Fruit fly (Drosophila melanogaster): ENCODE results near the gene CG32686.

CG32686 gene

dm6 chrX:10329659-10330289, 45.3 kb downstream of the CG32686 start, which contains the start of gene Gip:
TSS of gene Gip (minus strand) at chrX:10329872.
- TF ChIP-seq CG14655 (GFP tag; optimal IDR thresholded peaks at IDR 0.05) (no peak), CG17806 (tag; optimal IDR thresholded peaks at IDR 0.05) (no peak), Ets98B (GFP tag; IDR thresholded peaks at IDR 0.05) (peak; percentile 61; the same call in 1 of the 2 replicates), CG9948 (tag; optimal IDR thresholded peaks at IDR 0.05) (no peak), fd96Ca (GFP tag; IDR thresholded peaks at IDR 0.05) (peak; percentile 31; the same call in 1 of the 3 replicates), gl (tag; optimal IDR thresholded peaks at IDR 0.05) (no peak), CG15710 (tag; optimal IDR thresholded peaks at IDR 0.05) (no peak), CG8159 (tag; optimal IDR thresholded peaks at IDR 0.05) (no peak), CG34367 (tag; optimal IDR thresholded peaks at IDR 0.05) (no peak), CG32121 (GFP tag; IDR thresholded peaks at IDR 0.05) (peak; percentile 59), CG12605 (GFP tag; IDR thresholded peaks at IDR 0.05) (0 out of 2 replicates have a peak, but pooled peaks have one; percentile 33), CG13204 (GFP tag; optimal IDR thresholded peaks at IDR 0.05) (no peak), EcR (GFP tag; optimal IDR thresholded peaks at IDR 0.05) (peak; percentile 36), Pif1A (GFP tag; optimal IDR thresholded peaks at IDR 0.05) (peak; percentile 24), Snoo (tag; optimal IDR thresholded peaks at IDR 0.05) (peak; percentile 33), CG8301 (tag; optimal IDR thresholded peaks at IDR 0.05) (no peak), CG4496 (GFP tag; IDR thresholded peaks at IDR 0.05) (peak; percentile 69), D1 (tag; optimal IDR thresholded peaks at IDR 0.05) (no peak), Pif1B (GFP tag; optimal IDR thresholded peaks at IDR 0.05) (peak; percentile 50), CG10348 (GFP tag; IDR thresholded peaks at IDR 0.05) (no peak), rn (GFP tag; IDR thresholded peaks at IDR 0.05) (no peak)

DNA sequence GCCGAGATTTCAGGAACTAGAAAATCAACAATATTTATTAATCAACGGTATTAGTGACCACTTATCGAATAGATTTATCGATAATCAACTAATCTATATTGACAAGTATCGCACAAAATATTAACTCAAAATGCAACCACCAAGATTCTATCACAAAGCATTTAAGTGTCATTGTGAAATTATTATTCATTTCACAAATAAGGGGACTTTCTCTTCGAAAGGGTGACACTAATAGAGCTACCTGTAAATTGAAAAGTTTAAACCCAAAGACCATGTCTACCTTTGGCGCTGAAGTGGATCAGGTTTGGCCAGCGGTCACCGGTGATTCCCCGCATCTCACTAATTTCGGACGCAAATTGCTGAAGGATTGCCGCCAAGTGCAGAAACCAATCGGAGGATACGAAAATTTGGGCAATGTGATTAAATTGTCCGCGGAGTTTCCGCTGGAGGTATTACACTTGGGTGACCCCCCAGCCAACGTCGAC, 48.7 kb downstream of the CG32686 start, which contains the start of gene CG2909:
Gene CG2909, plus strand, starts transcription at position 119 of the 485 bp plus-strand sequence.
- TF ChIP-seq CG14655 (GFP tag; optimal IDR thresholded peaks at IDR 0.05) (no peak), EcR (GFP tag; optimal IDR thresholded peaks at IDR 0.05) (no peak), fd96Ca (GFP tag; IDR thresholded peaks at IDR 0.05) (no peak), D1 (tag; optimal IDR thresholded peaks at IDR 0.05) (no peak), gl (tag; optimal IDR thresholded peaks at IDR 0.05) (no peak), CG9948 (tag; optimal IDR thresholded peaks at IDR 0.05) (no peak), Snoo (tag; optimal IDR thresholded peaks at IDR 0.05) (no peak), CG32121 (GFP tag; IDR thresholded peaks at IDR 0.05) (no peak), Pif1A (GFP tag; optimal IDR thresholded peaks at IDR 0.05) (no peak), CG13204 (GFP tag; optimal IDR thresholded peaks at IDR 0.05) (no peak), Pif1B (GFP tag; optimal IDR thresholded peaks at IDR 0.05) (no peak), CG8159 (tag; optimal IDR thresholded peaks at IDR 0.05) (no peak), CG34367 (tag; optimal IDR thresholded peaks at IDR 0.05) (no peak), CG17806 (tag; optimal IDR thresholded peaks at IDR 0.05) (no peak), CG8301 (tag; optimal IDR thresholded peaks at IDR 0.05) (no peak), CG10348 (GFP tag; IDR thresholded peaks at IDR 0.05) (no peak)

DNA sequence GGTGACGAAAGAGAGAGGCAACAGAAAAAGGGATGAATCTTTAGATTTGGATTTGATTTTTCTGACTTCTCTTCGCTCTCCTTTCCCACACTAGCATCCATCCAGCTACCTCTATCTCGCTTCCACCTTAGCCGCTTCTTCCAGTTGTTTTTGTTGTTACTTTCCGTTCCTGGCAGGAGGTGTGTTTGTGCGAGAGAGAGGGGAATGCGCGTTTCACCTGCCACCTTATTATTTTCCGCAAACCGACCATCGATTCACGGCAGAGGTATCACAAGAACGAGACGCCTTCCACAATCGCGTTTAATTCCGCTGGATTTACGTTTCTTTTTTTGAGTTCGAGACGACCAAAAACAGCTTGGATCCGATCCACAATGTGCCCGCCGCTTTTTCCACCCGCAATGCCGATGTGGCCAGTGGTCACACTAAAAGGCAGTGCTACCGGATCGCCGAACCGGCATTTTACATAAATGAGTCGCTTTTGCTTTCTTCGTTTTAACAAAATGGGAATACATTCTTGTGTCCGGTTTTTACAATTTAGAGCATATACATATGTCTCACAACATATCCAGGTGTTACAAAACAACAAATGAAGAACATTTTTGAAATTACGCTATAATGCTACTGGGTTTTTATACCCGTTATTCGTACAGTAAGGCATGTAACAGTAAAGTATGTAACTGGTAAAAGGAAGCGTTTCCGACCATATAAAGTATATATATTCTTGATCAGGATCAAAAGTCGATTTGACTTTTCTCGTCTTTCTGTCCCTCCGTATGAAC, 49.4 kb downstream of the CG32686 start, which contains the start of gene alpha-Man-Ia:
Gene alpha-Man-Ia, minus strand, starts transcription at position 392 of the 779 bp plus-strand sequence.
- TF ChIP-seq CG10348 (GFP tag; IDR thresholded peaks at IDR 0.05) (no peak), CG4496 (GFP tag; IDR thresholded peaks at IDR 0.05) (0 out of 3 replicates have a peak, but pooled peaks have one; percentile 25)

DNA sequence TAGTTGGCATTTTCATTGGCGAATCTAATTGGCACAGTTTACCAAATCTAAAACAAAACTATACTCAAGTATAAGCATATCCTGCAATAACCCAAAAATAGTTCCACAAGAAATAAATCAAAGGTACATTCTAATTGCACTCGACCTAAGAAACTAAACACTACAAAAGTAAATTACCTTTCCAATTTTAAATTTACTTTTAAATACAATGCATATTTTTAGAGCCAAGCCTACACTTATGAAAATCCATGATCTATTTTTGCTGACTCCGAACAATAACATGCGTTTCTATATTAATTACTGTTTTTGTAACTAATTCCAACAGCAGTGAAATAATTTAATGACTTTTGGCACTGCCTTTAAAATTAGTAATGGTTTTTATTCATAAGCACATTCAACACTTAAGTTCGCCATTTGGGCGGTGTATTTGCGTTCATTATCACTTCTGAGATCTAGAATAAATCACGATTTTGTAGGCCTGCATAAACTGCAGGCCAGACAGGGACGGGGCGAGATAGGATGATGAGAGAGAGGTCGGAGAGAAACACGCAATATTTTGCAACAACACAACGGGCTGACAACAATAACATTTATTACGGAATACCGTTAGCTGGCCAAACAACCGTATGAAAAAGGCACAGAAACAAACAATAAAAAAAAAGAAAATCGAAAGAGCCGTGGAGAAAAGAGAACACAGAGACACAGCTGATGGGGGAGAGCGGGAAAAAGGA, 50.1 kb downstream of the CG32686 start:
- TF ChIP-seq Pif1B (GFP tag; optimal IDR thresholded peaks at IDR 0.05) (no peak), CG32121 (GFP tag; IDR thresholded peaks at IDR 0.05) (no peak), CG15710 (tag; optimal IDR thresholded peaks at IDR 0.05) (peak; percentile 20), CG8301 (tag; optimal IDR thresholded peaks at IDR 0.05) (peak; percentile 40), CG34367 (tag; optimal IDR thresholded peaks at IDR 0.05) (no peak), CG14655 (GFP tag; optimal IDR thresholded peaks at IDR 0.05) (peak; percentile 65), CG13204 (GFP tag; optimal IDR thresholded peaks at IDR 0.05) (no peak), Snoo (tag; optimal IDR thresholded peaks at IDR 0.05) (peak; percentile 56), Pif1A (GFP tag; optimal IDR thresholded peaks at IDR 0.05) (peak; percentile 20), CG4496 (GFP tag; IDR thresholded peaks at IDR 0.05) (no peak; the same call in 2 of the 3 replicates), CG9948 (tag; optimal IDR thresholded peaks at IDR 0.05) (peak; percentile 22), CG8159 (tag; optimal IDR thresholded peaks at IDR 0.05) (peak; percentile 41), fd96Ca (GFP tag; IDR thresholded peaks at IDR 0.05) (no peak)

- TF ChIP-seq Ets98B (GFP tag; IDR thresholded peaks at IDR 0.05) (no peak), CG9948 (tag; optimal IDR thresholded peaks at IDR 0.05) (no peak), CG10348 (GFP tag; IDR thresholded peaks at IDR 0.05) (no peak), CG4496 (GFP tag; IDR thresholded peaks at IDR 0.05) (no peak), CG34367 (tag; optimal IDR thresholded peaks at IDR 0.05) (no peak), CG17806 (tag; optimal IDR thresholded peaks at IDR 0.05) (no peak), CG8301 (tag; optimal IDR thresholded peaks at IDR 0.05) (no peak), gl (tag; optimal IDR thresholded peaks at IDR 0.05) (no peak), CG13204 (GFP tag; optimal IDR thresholded peaks at IDR 0.05) (no peak), CG12605 (GFP tag; IDR thresholded peaks at IDR 0.05) (no peak), CG14655 (GFP tag; optimal IDR thresholded peaks at IDR 0.05) (no peak), Snoo (tag; optimal IDR thresholded peaks at IDR 0.05) (no peak), CG8159 (tag; optimal IDR thresholded peaks at IDR 0.05) (no peak), fd96Ca (GFP tag; IDR thresholded peaks at IDR 0.05) (no peak), rn (GFP tag; IDR thresholded peaks at IDR 0.05) (no peak), EcR (GFP tag; optimal IDR thresholded peaks at IDR 0.05) (no peak), Pif1B (GFP tag; optimal IDR thresholded peaks at IDR 0.05) (no peak), D1 (tag; optimal IDR thresholded peaks at IDR 0.05) (no peak)
Observed at dm6 chrX:10322292-10322691, 52.8 kb downstream of the CG32686 start.

Data from whole organism, pupa.